Worm (Caenorhabditis elegans) whole organism, mixed stage, embryonic: Measurements from ENCODE around the gene F23B12.1.

ENCODE experiments used
- M03D4.4 ChIP-seq: sonication (generic microtip); optimal IDR thresholded peaks from 2 replicates; lab custom pipeline; 2017; ENCODE audit warnings: mild to moderate bottlenecking, missing genetic modification characterization, missing compliant biosample characterization
- bed-3 ChIP-seq: fragments of 200-800 bp; sonication (Bioruptor generic); optimal IDR thresholded peaks from 3 replicates; lab custom pipeline; 2018; ENCODE audit warnings: mild to moderate bottlenecking, missing genetic modification characterization, moderate library complexity, missing compliant biosample characterization
- blmp-1 ChIP-seq: fragments of 150-350 bp; optimal IDR thresholded peaks from 2 replicates; lab custom pipeline; 2014; ENCODE audit warnings: missing biosample characterization, missing genetic modification characterization
- ceh-39 ChIP-seq: fragments of 150-350 bp; optimal IDR thresholded peaks from 2 replicates; lab custom pipeline; 2014; ENCODE audit warnings: missing biosample characterization, missing genetic modification characterization
- ceh-43 ChIP-seq: fragments of 200-800 bp; sonication (Bioruptor generic); optimal IDR thresholded peaks from 2 replicates; lab custom pipeline; 2018; ENCODE audit warnings: mild to moderate bottlenecking, missing genetic modification characterization, moderate library complexity, missing compliant biosample characterization
- ceh-83 ChIP-seq: fragments of 200-800 bp; sonication (Bioruptor generic); optimal IDR thresholded peaks from 2 replicates; lab custom pipeline; 2018; ENCODE audit warnings: mild to moderate bottlenecking, missing genetic modification characterization, missing compliant biosample characterization
- ces-1 ChIP-seq: fragments of 150-350 bp; optimal IDR thresholded peaks from 2 replicates; lab custom pipeline; 2014; ENCODE audit warnings: missing biosample characterization, missing genetic modification reagents, missing genetic modification characterization
- cnd-1 ChIP-seq: fragments of 200-800 bp; sonication (Bioruptor generic); optimal IDR thresholded peaks from 2 replicates; lab custom pipeline; 2018; ENCODE audit warnings: mild to moderate bottlenecking, missing genetic modification characterization, missing compliant biosample characterization
- drap-1 ChIP-seq: fragments of 200-800 bp; sonication (Bioruptor generic); optimal IDR thresholded peaks from 3 replicates; lab custom pipeline; 2018; ENCODE audit warnings: mild to moderate bottlenecking, missing genetic modification characterization, missing compliant biosample characterization
- elt-1 ChIP-seq: sonication (generic microtip); optimal IDR thresholded peaks from 2 replicates; lab custom pipeline; 2017; ENCODE audit warnings: missing genetic modification characterization, mild to moderate bottlenecking, missing compliant biosample characterization, antibody characterized with exemption, moderate library complexity, borderline replicate concordance; ENCODE audit not compliant: insufficient read depth
- elt-3 ChIP-seq: fragments of 150-350 bp; optimal IDR thresholded peaks from 2 replicates; lab custom pipeline; 2014; ENCODE audit warnings: missing biosample characterization, missing genetic modification characterization
- flh-1 ChIP-seq: fragments of 200-800 bp; sonication (Bioruptor generic); optimal IDR thresholded peaks from 2 replicates; lab custom pipeline; 2018; ENCODE audit warnings: mild to moderate bottlenecking, missing genetic modification characterization, moderate library complexity, missing compliant biosample characterization
- ham-2 ChIP-seq: fragments of 200-800 bp; sonication (Bioruptor generic); optimal IDR thresholded peaks from 2 replicates; lab custom pipeline; 2018; ENCODE audit warnings: mild to moderate bottlenecking, missing genetic modification characterization, missing compliant biosample characterization
- hlh-1 ChIP-seq: fragments of 150-350 bp; optimal IDR thresholded peaks from 2 replicates; lab custom pipeline; 2014; ENCODE audit warnings: missing biosample characterization, missing genetic modification reagents, missing genetic modification characterization
- lin-13 ChIP-seq: fragments of 150-350 bp; optimal IDR thresholded peaks from 2 replicates; lab custom pipeline; 2014; ENCODE audit warnings: missing biosample characterization, missing genetic modification characterization
- lsy-2 ChIP-seq: fragments of 150-350 bp; optimal IDR thresholded peaks from 2 replicates; lab custom pipeline; 2014; ENCODE audit warnings: missing biosample characterization, missing genetic modification characterization
- mab-5 ChIP-seq: fragments of 150-350 bp; optimal IDR thresholded peaks from 2 replicates; lab custom pipeline; 2014; ENCODE audit warnings: missing biosample characterization, missing genetic modification characterization
- mep-1 ChIP-seq: fragments of 150-350 bp; optimal IDR thresholded peaks from 2 replicates; lab custom pipeline; 2017; ENCODE audit warnings: missing biosample characterization, missing genetic modification reagents, missing genetic modification characterization, inconsistent platforms
- mls-2 ChIP-seq: sonication (generic microtip); optimal IDR thresholded peaks from 2 replicates; lab custom pipeline; 2016; ENCODE audit warnings: mild to moderate bottlenecking, missing genetic modification characterization, moderate library complexity, missing compliant biosample characterization
- nhr-12 ChIP-seq: fragments of 150-350 bp; optimal IDR thresholded peaks from 2 replicates; lab custom pipeline; 2014; ENCODE audit warnings: missing biosample characterization, missing genetic modification characterization
- nhr-2 ChIP-seq: fragments of 150-350 bp; optimal IDR thresholded peaks from 2 replicates; lab custom pipeline; 2014; ENCODE audit warnings: missing biosample characterization, missing genetic modification characterization
- nhr-28 ChIP-seq: fragments of 150-350 bp; optimal IDR thresholded peaks from 2 replicates; lab custom pipeline; 2014; ENCODE audit warnings: missing biosample characterization, missing genetic modification characterization
- pha-4 ChIP-seq: fragments of 150-350 bp; optimal IDR thresholded peaks from 2 replicates; lab custom pipeline; 2018; ENCODE audit warnings: missing biosample characterization, missing genetic modification reagents, missing genetic modification characterization
- sem-2 ChIP-seq: fragments of 200-800 bp; sonication (Bioruptor generic); optimal IDR thresholded peaks from 2 replicates; lab custom pipeline; 2018; ENCODE audit warnings: mild to moderate bottlenecking, missing genetic modification characterization, missing compliant biosample characterization
- sptf-1 ChIP-seq: sonication (generic microtip); optimal IDR thresholded peaks from 2 replicates; lab custom pipeline; 2017; ENCODE audit warnings: mild to moderate bottlenecking, missing genetic modification characterization, moderate library complexity, missing compliant biosample characterization
- tbx-8 ChIP-seq: fragments of 200-800 bp; sonication (Bioruptor generic); optimal IDR thresholded peaks from 2 replicates; lab custom pipeline; 2018; ENCODE audit warnings: mild to moderate bottlenecking, missing genetic modification characterization, moderate library complexity, missing compliant biosample characterization
- unc-120 ChIP-seq: sonication (generic microtip); optimal IDR thresholded peaks from 2 replicates; lab custom pipeline; 2017; ENCODE audit warnings: missing genetic modification characterization, missing compliant biosample characterization; ENCODE audit not compliant: poor library complexity, severe bottlenecking
- unc-39 ChIP-seq: fragments of 150-350 bp; optimal IDR thresholded peaks from 2 replicates; lab custom pipeline; 2014; ENCODE audit warnings: missing biosample characterization, missing genetic modification characterization
- unc-62 ChIP-seq: fragments of 150-350 bp; optimal IDR thresholded peaks from 2 replicates; lab custom pipeline; 2014; ENCODE audit warnings: missing biosample characterization, missing genetic modification reagents, missing genetic modification characterization
- zip-8 ChIP-seq: fragments of 150-350 bp; optimal IDR thresholded peaks from 2 replicates; lab custom pipeline; 2014; ENCODE audit warnings: missing biosample characterization, missing genetic modification characterization

Gene F23B12.1

DNA sequence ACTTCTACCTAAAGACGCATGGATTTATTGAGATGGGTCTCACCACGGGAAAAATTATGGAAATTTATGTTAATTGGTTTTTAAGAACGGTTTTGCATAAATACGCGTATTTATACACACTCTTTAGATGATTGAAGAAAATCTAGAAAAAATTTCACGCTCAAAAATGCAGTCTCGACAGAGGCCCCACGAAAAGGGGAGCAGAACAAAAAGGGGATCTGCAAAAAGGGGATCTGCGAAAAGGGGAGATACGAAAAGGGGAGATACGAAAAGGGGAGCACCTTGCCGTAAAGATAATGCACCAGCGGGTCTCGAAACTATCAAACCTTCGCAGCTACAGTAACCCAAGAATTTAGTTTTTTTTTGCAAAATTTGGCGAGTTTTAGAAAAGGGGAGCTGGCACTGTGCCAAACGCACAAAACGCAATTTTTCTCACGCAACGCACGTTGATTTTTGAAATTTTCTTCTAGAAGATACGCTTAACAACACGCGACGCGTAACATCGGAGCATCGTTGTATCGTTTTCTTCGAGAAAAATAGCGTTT, 14.6 kb downstream of the F23B12.1 start:
- TF ChIP-seq cnd-1 (tag; lab: Kevin White, UChicago): peak; percentile 16

DNA sequence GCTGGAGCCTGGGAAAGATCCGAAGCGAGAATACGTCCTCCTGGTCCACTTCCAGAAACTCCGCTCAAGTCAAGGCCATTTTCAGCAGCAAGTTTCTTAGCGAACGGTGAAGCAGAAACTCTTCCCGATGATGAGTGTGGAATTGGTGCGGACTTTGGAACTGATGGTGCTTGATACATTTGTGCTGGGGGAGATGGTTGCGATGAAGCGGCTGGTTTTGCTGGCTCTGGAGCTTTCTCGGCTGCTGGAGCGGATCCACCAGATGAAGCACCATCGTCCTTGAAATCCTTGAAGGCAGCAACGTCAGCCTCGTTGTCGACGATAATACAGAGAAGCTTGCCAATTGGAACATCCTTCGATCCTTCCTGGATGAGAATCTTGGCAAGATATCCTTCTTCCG, 17.5 kb downstream of the F23B12.1 start:
- TF ChIP-seq nhr-28 (tag; lab: Kevin White, UChicago) (no peak), ham-2 (GFP tag; lab: Kevin White, UChicago) (no peak), M03D4.4 (tag; lab: Kevin White, UChicago) (no peak), sptf-1 (tag; lab: Kevin White, UChicago) (no peak), unc-39 (tag; lab: Kevin White, UChicago) (no peak), unc-62 (GFP tag; lab: Kevin White, UChicago) (no peak), pha-4 (no peak), ceh-43 (GFP tag; lab: Kevin White, UChicago) (no peak), tbx-8 (GFP tag; lab: Kevin White, UChicago) (no peak), nhr-12 (tag; lab: Kevin White, UChicago) (no peak), flh-1 (GFP tag; lab: Kevin White, UChicago) (no peak), zip-8 (tag; lab: Kevin White, UChicago) (no peak)

DNA sequence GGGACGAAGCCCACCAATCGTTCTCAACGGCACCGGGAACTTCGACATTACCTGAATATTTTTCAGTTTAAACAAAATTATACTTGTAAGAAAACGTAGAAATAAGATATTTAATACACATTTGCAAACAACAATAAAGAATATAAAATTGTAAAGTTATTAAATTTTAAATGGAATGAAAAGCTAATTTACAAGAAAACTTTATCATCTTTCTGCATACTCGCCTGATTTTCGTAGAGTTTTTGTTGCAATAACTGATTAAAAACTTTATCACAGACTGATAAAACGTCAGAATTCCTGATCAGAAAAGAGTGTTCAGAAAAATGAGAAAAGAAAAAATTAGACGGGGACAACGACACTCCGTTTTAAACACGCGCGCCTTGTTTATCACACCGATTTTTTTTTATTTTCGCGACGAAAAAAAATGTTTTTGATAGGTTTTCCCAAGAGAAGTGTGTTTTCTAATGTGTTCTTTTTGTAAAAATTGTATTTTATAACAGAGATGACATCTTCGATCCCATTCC, 18.3 kb downstream of the F23B12.1 start, which contains the start of the genes dlat-1 and fntb-1:
Gene dlat-1 (minus strand): TSS at position 51 of the 524 bp plus-strand sequence.
Gene fntb-1 (plus strand): TSS at position 412 of the 524 bp plus-strand sequence.
- TF ChIP-seq elt-3 (tag; lab: Kevin White, UChicago): no peak
- no peak for TF ChIP-seq flh-1 (GFP tag; lab: Kevin White, UChicago)
- no peak for TF ChIP-seq lsy-2
- TF ChIP-seq ceh-39 (tag; lab: Kevin White, UChicago): no peak
- no peak for TF ChIP-seq nhr-2 (tag; lab: Kevin White, UChicago)
- TF ChIP-seq zip-8 (tag; lab: Kevin White, UChicago): no peak
- TF ChIP-seq cnd-1 (tag; lab: Kevin White, UChicago): no peak
- TF ChIP-seq mls-2 (tag; lab: Kevin White, UChicago): no peak
- TF ChIP-seq ces-1 (GFP tag; lab: Kevin White, UChicago): no peak
- no peak for TF ChIP-seq ceh-83 (GFP tag; lab: Kevin White, UChicago)

DNA sequence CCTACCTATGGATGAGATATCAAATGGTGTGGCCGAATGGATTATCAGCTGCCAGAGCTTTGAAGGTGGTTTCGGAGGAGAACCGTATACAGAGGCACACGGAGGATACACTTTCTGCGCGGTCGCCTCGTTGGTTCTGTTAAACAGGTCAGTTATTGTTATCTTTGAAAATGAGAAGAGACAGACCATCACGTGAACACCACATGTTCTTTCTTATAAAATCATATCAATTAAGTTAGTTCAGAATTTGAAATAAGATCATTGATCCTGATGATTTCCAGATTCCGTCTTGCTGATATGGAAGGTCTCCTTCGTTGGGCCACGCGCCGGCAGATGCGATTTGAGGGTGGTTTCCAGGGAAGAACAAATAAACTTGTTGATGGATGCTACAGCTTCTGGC, 19.7 kb downstream of the F23B12.1 start:
- TF ChIP-seq nhr-12 (tag; lab: Kevin White, UChicago): no peak
- TF ChIP-seq pha-4: no peak
- TF ChIP-seq sptf-1 (tag; lab: Kevin White, UChicago): no peak
- TF ChIP-seq mls-2 (tag; lab: Kevin White, UChicago): no peak
- TF ChIP-seq elt-1 (tag; lab: Kevin White, UChicago): no peak
- no peak for TF ChIP-seq mab-5 (tag; lab: Kevin White, UChicago)
- no peak for TF ChIP-seq bed-3
- TF ChIP-seq ceh-39 (tag; lab: Kevin White, UChicago): no peak
- no peak for TF ChIP-seq unc-62 (GFP tag; lab: Kevin White, UChicago)
- no peak for TF ChIP-seq lsy-2
- no peak for TF ChIP-seq blmp-1 (tag; lab: Kevin White, UChicago)
- TF ChIP-seq sem-2 (GFP tag; lab: Kevin White, UChicago): no peak
- TF ChIP-seq unc-39 (tag; lab: Kevin White, UChicago): no peak
- TF ChIP-seq unc-120: no peak
- no peak for TF ChIP-seq mep-1 (tag; lab: Kevin White, UChicago)
- TF ChIP-seq ces-1 (GFP tag; lab: Kevin White, UChicago): no peak

DNA sequence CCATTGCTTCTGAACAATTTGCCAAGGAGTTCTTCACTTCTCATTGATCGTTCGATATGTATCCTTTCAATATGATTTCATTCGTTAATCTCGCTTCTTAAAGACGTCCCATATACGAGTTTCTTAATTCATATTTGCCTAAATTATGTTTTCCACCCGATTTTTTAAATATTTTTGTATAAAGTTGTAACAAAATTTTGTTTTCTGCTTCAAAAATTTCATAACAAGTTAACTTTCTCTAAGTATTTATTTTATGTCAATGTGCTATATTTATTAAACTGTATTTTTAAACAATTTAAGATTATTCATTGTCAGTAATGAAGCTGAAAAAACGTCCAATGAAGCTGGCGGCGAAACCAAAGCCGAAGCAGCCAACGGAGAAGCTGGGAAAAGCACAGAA, 20.4 kb downstream of the F23B12.1 start, which contains the start of gene F23B12.7:
Gene F23B12.7 (plus strand): TSS at position 301 of the 400 bp plus-strand sequence.
- TF ChIP-seq elt-3 (tag; lab: Kevin White, UChicago) (no peak), drap-1 (GFP tag; lab: Kevin White, UChicago) (no peak)

DNA sequence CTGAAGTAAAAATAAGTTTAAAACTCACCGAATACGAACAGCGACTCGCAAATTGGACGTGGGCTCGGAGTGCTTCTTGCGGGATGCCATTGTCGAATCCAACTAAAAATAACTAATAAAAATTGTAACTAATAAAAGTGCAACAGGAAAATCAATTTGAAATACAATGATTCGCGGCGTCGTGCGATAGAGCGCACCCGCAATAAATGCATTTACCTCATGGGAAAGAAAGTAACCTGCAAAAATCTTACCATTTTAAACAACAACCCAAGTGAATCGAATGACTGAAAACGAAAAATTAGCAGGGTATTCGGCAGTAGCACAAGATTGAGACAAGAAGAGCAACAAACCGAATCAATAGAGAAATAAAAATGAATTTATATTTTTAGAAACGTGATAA, 27.7 kb downstream of the F23B12.1 start, which contains the start of gene bmk-1:
Gene bmk-1 (minus strand): TSS at position 359 of the 400 bp plus-strand sequence.
- TF ChIP-seq tbx-8 (GFP tag; lab: Kevin White, UChicago) (no peak), bed-3 (no peak), lin-13 (tag; lab: Kevin White, UChicago) (peak; percentile 35), mls-2 (tag; lab: Kevin White, UChicago) (no peak), hlh-1 (no peak), flh-1 (GFP tag; lab: Kevin White, UChicago) (no peak), M03D4.4 (tag; lab: Kevin White, UChicago) (no peak)
